Fruit fly (Drosophila melanogaster): ENCODE results near the gene Gpdh1.

DNA sequence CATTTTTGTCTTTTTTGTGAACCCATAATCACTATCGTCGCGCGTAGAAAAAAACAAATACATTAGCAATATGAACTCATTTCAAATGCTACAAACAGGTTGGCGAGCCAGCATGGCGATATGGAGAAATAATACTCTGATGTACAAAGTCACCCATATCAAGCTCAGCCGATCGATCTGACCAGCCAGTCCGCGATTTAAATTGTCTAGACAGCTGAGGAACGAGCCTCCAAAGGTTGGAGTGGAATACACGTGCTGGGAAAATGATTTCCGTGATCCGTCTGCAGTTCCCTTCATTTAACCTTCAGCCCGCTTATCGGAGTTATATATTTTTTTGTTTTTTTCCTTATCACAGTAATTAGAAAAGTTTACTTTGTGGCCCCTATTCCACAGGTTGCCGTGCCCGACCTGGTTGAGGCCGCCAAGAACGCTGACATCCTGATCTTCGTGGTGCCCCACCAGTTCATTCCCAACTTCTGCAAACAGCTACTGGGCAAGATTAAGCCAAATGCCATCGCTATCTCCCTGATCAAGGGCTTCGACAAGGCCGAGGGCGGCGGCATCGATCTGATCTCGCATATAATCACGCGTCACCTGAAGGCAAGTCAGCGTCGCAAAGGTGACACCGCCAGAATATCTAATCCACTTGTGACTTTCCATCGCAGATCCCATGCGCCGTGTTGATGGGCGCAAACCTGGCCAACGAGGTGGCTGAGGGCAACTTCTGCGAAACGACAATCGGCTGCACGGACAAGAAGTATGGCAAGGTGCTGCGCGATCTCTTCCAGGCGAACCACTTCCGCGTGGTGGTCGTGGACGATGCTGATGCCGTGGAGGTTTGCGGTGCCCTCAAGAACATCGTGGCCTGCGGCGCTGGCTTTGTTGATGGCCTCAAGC is 2.5 kb downstream of the Gpdh1 start:
- TF ChIP-seq EcR (GFP tag; optimal IDR thresholded peaks at IDR 0.05) (no peak), pan (optimal IDR thresholded peaks at IDR 0.05) (no peak), CG8478 (optimal IDR thresholded peaks at IDR 0.05) (no peak), usp (GFP tag; optimal IDR thresholded peaks at IDR 0.05) (no peak)
